Fruit fly (Drosophila melanogaster) whole organism, prepupa: ENCODE data around the gene alpha-Man-Ib.

ENCODE experiments used
- Blimp-1 ChIP-seq: fragments of 200-800 bp; sonication (Bioruptor generic); optimal IDR thresholded peaks from 3 replicates; lab custom pipeline; 2017; ENCODE audit warnings: missing biosample characterization, missing genetic modification characterization, mild to moderate bottlenecking, moderate library complexity, missing genetic modification reagents
- CG11762 ChIP-seq: fragments of 200-800 bp; sonication (Bioruptor generic); optimal IDR thresholded peaks from 3 replicates; lab custom pipeline; 2016; ENCODE audit warnings: missing biosample characterization, missing genetic modification characterization; ENCODE audit not compliant: insufficient read depth
- CG32006 ChIP-seq: fragments of 200-800 bp; sonication (Bioruptor generic); optimal IDR thresholded peaks from 3 replicates; lab custom pipeline; 2017; ENCODE audit warnings: missing biosample characterization, mild to moderate bottlenecking, missing genetic modification characterization
- CG4318 ChIP-seq: fragments of 200-800 bp; sonication (Bioruptor generic); optimal IDR thresholded peaks from 3 replicates; lab custom pipeline; 2017; ENCODE audit warnings: missing biosample characterization, mild to moderate bottlenecking, missing genetic modification characterization
- CG6163 ChIP-seq: fragments of 200-800 bp; sonication (Bioruptor generic); IDR thresholded peaks from 3 replicates; pipeline ENCODE4 v1.3.6; 2022; ENCODE audit warnings: missing biosample characterization, missing genetic modification characterization
- CG8119 ChIP-seq: fragments of 200-800 bp; sonication (Bioruptor generic); IDR thresholded peaks from 3 replicates; pipeline ENCODE4 v1.3.6; 2022; ENCODE audit warnings: missing biosample characterization, missing genetic modification characterization
- CG8632 ChIP-seq: fragments of 200-800 bp; sonication (Bioruptor generic); optimal IDR thresholded peaks from 3 replicates; lab custom pipeline; 2016; ENCODE audit warnings: missing biosample characterization, missing genetic modification characterization
- Eip75B ChIP-seq: fragments of 200-800 bp; sonication (Bioruptor generic); optimal IDR thresholded peaks from 3 replicates; lab custom pipeline; 2016; ENCODE audit warnings: missing biosample characterization, missing genetic modification characterization
- Eip93F ChIP-seq: fragments of 200-800 bp; sonication (Bioruptor generic); optimal IDR thresholded peaks from 2 replicates; lab custom pipeline; 2016; ENCODE audit warnings: missing biosample characterization, mild to moderate bottlenecking, missing genetic modification characterization
- Lpt ChIP-seq: fragments of 200-800 bp; sonication (Bioruptor generic); optimal IDR thresholded peaks from 3 replicates; lab custom pipeline; 2016; ENCODE audit warnings: missing biosample characterization, missing genetic modification characterization
- fd85E ChIP-seq: fragments of 200-800 bp; sonication (Bioruptor generic); optimal IDR thresholded peaks from 3 replicates; lab custom pipeline; 2016; ENCODE audit warnings: missing biosample characterization, missing genetic modification characterization
- pdm3 ChIP-seq: fragments of 200-800 bp; sonication (Bioruptor generic); optimal IDR thresholded peaks from 3 replicates; lab custom pipeline; 2016; ENCODE audit warnings: missing biosample characterization, missing genetic modification characterization
- topi ChIP-seq: fragments of 200-800 bp; sonication (Bioruptor generic); optimal IDR thresholded peaks from 3 replicates; lab custom pipeline; 2016; ENCODE audit warnings: missing biosample characterization, missing genetic modification characterization

DNA sequence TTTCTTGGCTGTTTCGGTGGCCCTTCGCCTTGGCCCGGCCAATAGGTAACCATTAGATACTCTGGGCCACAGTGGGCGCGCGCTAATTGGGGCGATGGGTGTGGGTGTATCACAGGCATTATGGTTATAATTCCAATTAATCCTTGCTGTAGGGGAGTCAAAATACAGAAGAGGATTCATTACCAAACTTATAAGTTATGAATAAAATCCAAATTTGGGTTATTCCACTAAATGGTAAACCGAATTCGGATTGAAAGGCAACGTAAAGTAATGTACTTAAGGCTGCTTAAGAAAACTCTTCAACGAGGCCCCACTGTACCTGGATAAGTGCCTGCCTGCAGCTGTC lies 23.0 kb downstream of the alpha-Man-Ib start:
- TF ChIP-seq topi (GFP tag; lab: Kevin White, UChicago) (no peak), CG11762 (GFP tag; lab: Kevin White, UChicago) (no peak), CG4318 (GFP tag; lab: Kevin White, UChicago) (no peak), CG6163 (GFP tag; lab: Robert Waterston, UW) (0 out of 3 replicates have a peak, but pooled peaks have one; percentile 34), pdm3 (GFP tag; lab: Kevin White, UChicago) (no peak), CG8119 (GFP tag; lab: Robert Waterston, UW) (no peak), Blimp-1 (GFP tag; lab: Kevin White, UChicago) (no peak), Lpt (GFP tag; lab: Kevin White, UChicago) (no peak), Eip75B (GFP tag; lab: Kevin White, UChicago) (no peak), CG8632 (GFP tag; lab: Kevin White, UChicago) (no peak), CG32006 (GFP tag; lab: Kevin White, UChicago) (no peak), fd85E (GFP tag; lab: Kevin White, UChicago) (no peak), Eip93F (no peak)
